Fruit fly (Drosophila melanogaster) whole organism, embryonic: Measurements from ENCODE around the gene HemK1.

ENCODE experiments used
- ATbp ChIP-seq: fragments of 200-800 bp; sonication (Bioruptor generic); optimal IDR thresholded peaks from 2 replicates; lab custom pipeline; 2017; ENCODE audit warnings: missing biosample characterization, mild to moderate bottlenecking, missing genetic modification characterization, missing genetic modification reagents
- Awh ChIP-seq: fragments of 200-800 bp; sonication (Bioruptor generic); IDR thresholded peaks from 2 replicates; pipeline ENCODE4, ENCODE4 v1.3.6; 2022; ENCODE audit warnings: missing biosample characterization, missing genetic modification characterization
- CG12236 ChIP-seq: fragments of 200-800 bp; sonication (Bioruptor generic); optimal IDR thresholded peaks from 2 replicates; lab custom pipeline; 2016; ENCODE audit warnings: missing biosample characterization, missing genetic modification characterization
- CG13287 ChIP-seq: fragments of 200-800 bp; sonication (Bioruptor generic); IDR thresholded peaks from 2 replicates; pipeline ENCODE4 v1.3.6; 2022; ENCODE audit warnings: missing biosample characterization, missing genetic modification characterization; ENCODE audit not compliant: partially characterized antibody
- CG13296 ChIP-seq: fragments of 200-800 bp; sonication (Bioruptor generic); optimal IDR thresholded peaks from 3 replicates; lab custom pipeline; 2018; ENCODE audit warnings: missing biosample characterization, mild to moderate bottlenecking, missing genetic modification characterization
- CG1529 ChIP-seq: fragments of 200-800 bp; sonication (Bioruptor generic); optimal IDR thresholded peaks from 3 replicates; lab custom pipeline; 2018; ENCODE audit warnings: missing biosample characterization, missing genetic modification characterization
- CG2116 ChIP-seq: fragments of 200-800 bp; sonication (Bioruptor generic); optimal IDR thresholded peaks from 3 replicates; lab custom pipeline; 2018; ENCODE audit warnings: missing biosample characterization, mild to moderate bottlenecking, missing genetic modification characterization
- CG2120 ChIP-seq: fragments of 200-800 bp; sonication (Bioruptor generic); optimal IDR thresholded peaks from 3 replicates; lab custom pipeline; 2016; ENCODE audit warnings: missing biosample characterization, missing genetic modification characterization
- CG2875 ChIP-seq: fragments of 200-800 bp; sonication (Bioruptor generic); optimal IDR thresholded peaks from 2 replicates; lab custom pipeline; 2017; ENCODE audit warnings: missing biosample characterization, mild to moderate bottlenecking, missing genetic modification characterization, missing genetic modification reagents
- CG31365 ChIP-seq: fragments of 200-800 bp; sonication (Bioruptor generic); optimal IDR thresholded peaks from 2 replicates; lab custom pipeline; 2018; ENCODE audit warnings: missing biosample characterization, mild to moderate bottlenecking, missing genetic modification characterization
- CG3281 ChIP-seq: fragments of 200-800 bp; sonication (Bioruptor generic); optimal IDR thresholded peaks from 3 replicates; lab custom pipeline; 2017; ENCODE audit warnings: missing biosample characterization, mild to moderate bottlenecking, missing genetic modification characterization
- CG33557 ChIP-seq: fragments of 200-800 bp; sonication (Bioruptor generic); optimal IDR thresholded peaks from 2 replicates; lab custom pipeline; 2019; ENCODE audit warnings: missing biosample characterization, mild to moderate bottlenecking, missing genetic modification characterization, moderate library complexity
- CG3847 ChIP-seq: fragments of 200-800 bp; sonication (Bioruptor generic); IDR thresholded peaks from 2 replicates; pipeline ENCODE4 v1.3.6; 2022; ENCODE audit warnings: missing biosample characterization, missing genetic modification characterization
- CG4360 ChIP-seq: fragments of 200-800 bp; sonication (Bioruptor generic); IDR thresholded peaks from 2 replicates; pipeline ENCODE4 v1.3.6; 2022; ENCODE audit warnings: missing biosample characterization, missing genetic modification characterization
- CG5180 ChIP-seq: fragments of 200-800 bp; sonication (Bioruptor generic); optimal IDR thresholded peaks from 3 replicates; lab custom pipeline; 2017; ENCODE audit warnings: missing biosample characterization, missing genetic modification characterization, mild to moderate bottlenecking, moderate library complexity, missing genetic modification reagents
- CG6175 ChIP-seq: fragments of 200-800 bp; sonication (Bioruptor generic); IDR thresholded peaks from 3 replicates; pipeline ENCODE4 v1.3.6; 2022; ENCODE audit warnings: missing biosample characterization, missing genetic modification characterization
- CG6813 ChIP-seq: fragments of 200-800 bp; sonication (Bioruptor generic); optimal IDR thresholded peaks from 2 replicates; lab custom pipeline; 2017; ENCODE audit warnings: missing biosample characterization, missing genetic modification characterization, mild to moderate bottlenecking, moderate library complexity, missing genetic modification reagents
- CG7786 ChIP-seq: fragments of 200-800 bp; sonication (Bioruptor generic); optimal IDR thresholded peaks from 2 replicates; lab custom pipeline; 2016; ENCODE audit warnings: missing biosample characterization, missing genetic modification characterization
- CG8290 ChIP-seq, 3 experiments: fragments of 200-800 bp; sonication (Bioruptor generic); optimal IDR thresholded peaks; 2 replicates each; lab custom pipeline; 2016 to 2019; ENCODE audit warnings: missing biosample characterization in 3 of 3, missing genetic modification characterization in 3 of 3, mild to moderate bottlenecking in 2 of 3, moderate library complexity in 1 of 3
- CkIIα-i1 ChIP-seq: fragments of 200-800 bp; sonication (Bioruptor generic); IDR thresholded peaks from 2 replicates; pipeline ENCODE4 v1.3.6; 2022; ENCODE audit warnings: missing biosample characterization, missing genetic modification characterization
- Dll ChIP-seq: fragments of 200-800 bp; sonication (Bioruptor generic); IDR thresholded peaks from 4 replicates; pipeline ENCODE4 v1.3.6; 2022; ENCODE audit warnings: missing biosample characterization, missing genetic modification characterization; ENCODE audit not compliant: partially characterized antibody
- Fer3 ChIP-seq: fragments of 200-800 bp; sonication (Bioruptor generic); optimal IDR thresholded peaks from 2 replicates; lab custom pipeline; 2018; ENCODE audit warnings: missing biosample characterization, mild to moderate bottlenecking, missing genetic modification characterization, moderate library complexity
- HLH4C ChIP-seq: fragments of 200-800 bp; sonication (Bioruptor generic); IDR thresholded peaks from 3 replicates; pipeline ENCODE4 v1.3.6; 2022; ENCODE audit warnings: missing biosample characterization, missing genetic modification characterization; ENCODE audit not compliant: partially characterized antibody
- HmgD ChIP-seq: fragments of 200-800 bp; sonication (Bioruptor generic); optimal IDR thresholded peaks from 3 replicates; lab custom pipeline; 2016; ENCODE audit warnings: missing biosample characterization, missing genetic modification characterization
- Hmx ChIP-seq: fragments of 200-800 bp; sonication (Bioruptor generic); optimal IDR thresholded peaks from 2 replicates; lab custom pipeline; 2016; ENCODE audit warnings: missing biosample characterization, missing genetic modification characterization
- Hr78 ChIP-seq, 2 experiments: fragments of 200-800 bp in 1 of 2; fragments of >200 bp in 1 of 2; sonication (Bioruptor generic) in 1 of 2; optimal IDR thresholded peaks; 2 replicates each; lab custom pipeline; 2017 to 2019; ENCODE audit warnings: missing biosample characterization in 2 of 2, missing genetic modification characterization in 2 of 2, mild to moderate bottlenecking in 1 of 2, moderate library complexity in 1 of 2
- Lpt ChIP-seq: fragments of >200 bp; optimal IDR thresholded peaks from 2 replicates; lab custom pipeline; 2018; ENCODE audit warnings: missing biosample characterization, missing genetic modification characterization
- Oli ChIP-seq: fragments of 200-800 bp; sonication (Bioruptor generic); optimal IDR thresholded peaks from 2 replicates; lab custom pipeline; 2018; ENCODE audit warnings: missing biosample characterization, mild to moderate bottlenecking, missing genetic modification characterization, moderate library complexity
- Optix ChIP-seq: fragments of 200-800 bp; sonication (Bioruptor generic); IDR thresholded peaks from 3 replicates; pipeline ENCODE4 v1.3.6; 2022; ENCODE audit warnings: missing biosample characterization, missing genetic modification characterization
- Sox102F ChIP-seq: fragments of 200-800 bp; sonication (Bioruptor generic); optimal IDR thresholded peaks from 2 replicates; lab custom pipeline; 2018; ENCODE audit warnings: missing biosample characterization, mild to moderate bottlenecking, missing genetic modification characterization, moderate library complexity
- al ChIP-seq: fragments of 200-800 bp; sonication (Bioruptor generic); IDR thresholded peaks from 2 replicates; pipeline ENCODE4 v1.3.6; 2022; ENCODE audit warnings: missing biosample characterization, missing genetic modification characterization
- az2 ChIP-seq: fragments of 200-800 bp; sonication (Bioruptor generic); optimal IDR thresholded peaks from 3 replicates; lab custom pipeline; 2016; ENCODE audit warnings: missing biosample characterization, missing genetic modification characterization
- bowl ChIP-seq: fragments of 200-800 bp; sonication (Bioruptor generic); IDR thresholded peaks from 2 replicates; pipeline ENCODE4 v1.3.6; 2022; ENCODE audit warnings: missing biosample characterization, missing genetic modification characterization
- cwo ChIP-seq: fragments of 200-800 bp; sonication (Bioruptor generic); optimal IDR thresholded peaks from 3 replicates; lab custom pipeline; 2017; ENCODE audit warnings: missing biosample characterization, missing genetic modification characterization, mild to moderate bottlenecking, moderate library complexity, missing genetic modification reagents
- dmrt99B ChIP-seq: fragments of 200-800 bp; sonication (Bioruptor generic); optimal IDR thresholded peaks from 2 replicates; lab custom pipeline; 2018; ENCODE audit warnings: missing biosample characterization, mild to moderate bottlenecking, missing genetic modification characterization, moderate library complexity
- dpn ChIP-seq, 2 experiments: fragments of 200-800 bp; sonication (Bioruptor generic); optimal IDR thresholded peaks; 3 replicates each; lab custom pipeline; 2016; ENCODE audit warnings: missing biosample characterization in 2 of 2, missing genetic modification characterization in 2 of 2
- gcm2 ChIP-seq: fragments of 200-800 bp; sonication (Bioruptor generic); optimal IDR thresholded peaks from 2 replicates; lab custom pipeline; 2016; ENCODE audit warnings: missing biosample characterization, missing genetic modification characterization
- grau ChIP-seq: fragments of 200-800 bp; optimal IDR thresholded peaks from 3 replicates; lab custom pipeline; 2019; ENCODE audit warnings: missing biosample characterization, mild to moderate bottlenecking, missing genetic modification characterization, moderate library complexity
- grn ChIP-seq: fragments of 200-800 bp; sonication (Bioruptor generic); optimal IDR thresholded peaks from 3 replicates; lab custom pipeline; 2017; ENCODE audit warnings: missing biosample characterization, missing genetic modification characterization
- klu ChIP-seq: fragments of 200-800 bp; sonication (Bioruptor generic); IDR thresholded peaks from 2 replicates; pipeline ENCODE4 v1.3.6; 2022; ENCODE audit warnings: missing biosample characterization, missing genetic modification characterization
- lmd ChIP-seq: fragments of 200-800 bp; sonication (Bioruptor generic); IDR thresholded peaks from 2 replicates; pipeline ENCODE4 v1.3.6; 2022; ENCODE audit warnings: missing biosample characterization, missing genetic modification characterization
- oc ChIP-seq: fragments of 200-800 bp; sonication (Bioruptor generic); optimal IDR thresholded peaks from 2 replicates; lab custom pipeline; 2018; ENCODE audit warnings: missing biosample characterization, mild to moderate bottlenecking, missing genetic modification characterization, moderate library complexity
- pzg ChIP-seq: fragments of 200-800 bp; sonication (Bioruptor generic); optimal IDR thresholded peaks from 3 replicates; lab custom pipeline; 2018; ENCODE audit warnings: missing biosample characterization, mild to moderate bottlenecking, missing genetic modification characterization, moderate library complexity
- salm ChIP-seq: fragments of 200-800 bp; sonication (Bioruptor generic); optimal IDR thresholded peaks from 2 replicates; lab custom pipeline; 2018; ENCODE audit warnings: missing biosample characterization, mild to moderate bottlenecking, missing genetic modification characterization
- so ChIP-seq: fragments of 200-800 bp; sonication (Bioruptor generic); IDR thresholded peaks from 3 replicates; pipeline ENCODE4 v1.3.6; 2022; ENCODE audit warnings: missing biosample characterization, missing genetic modification characterization
- wdn ChIP-seq: fragments of 200-800 bp; sonication (Bioruptor generic); IDR thresholded peaks from 2 replicates; pipeline ENCODE4 v1.3.6; 2022; ENCODE audit warnings: missing biosample characterization, missing genetic modification characterization
- wor ChIP-seq: fragments of 200-800 bp; sonication (Bioruptor generic); IDR thresholded peaks from 2 replicates; pipeline ENCODE4 v1.3.6; 2022; ENCODE audit warnings: missing biosample characterization, missing genetic modification characterization
- zfh1 ChIP-seq: fragments of 200-800 bp; sonication (Bioruptor generic); IDR thresholded peaks from 3 replicates; pipeline ENCODE4 v1.3.6; 2022; ENCODE audit warnings: missing biosample characterization, missing genetic modification characterization

HemK1 gene

DNA sequence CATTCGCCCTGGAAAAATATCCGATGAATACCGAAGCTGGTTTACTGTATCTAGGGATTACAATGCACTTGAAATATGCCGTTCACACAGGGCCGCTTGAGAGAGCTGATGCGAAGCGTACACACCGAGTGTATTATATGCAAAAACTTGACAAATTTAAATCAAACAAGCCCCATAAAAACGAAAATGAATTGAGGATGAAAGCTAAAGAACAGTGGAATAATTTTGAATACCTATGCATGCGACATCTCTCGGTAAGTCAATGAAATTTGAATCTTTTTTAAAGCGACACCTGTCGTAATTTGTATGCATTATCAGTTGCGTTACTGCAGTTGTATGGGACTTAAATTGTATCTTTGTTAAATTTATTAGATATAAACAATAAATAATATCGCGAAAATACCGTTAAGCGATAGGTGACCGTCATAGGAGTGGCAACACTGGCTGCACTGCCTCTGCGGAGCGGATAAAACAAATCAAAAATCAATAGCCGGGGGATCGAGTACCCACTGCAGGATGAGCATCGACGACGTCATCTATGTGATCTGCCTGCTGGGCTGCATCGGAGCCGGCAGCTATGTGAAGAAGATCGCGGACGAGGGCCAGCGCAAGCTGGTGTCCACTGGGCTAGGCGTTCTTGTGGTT lies 11.4 kb downstream of the HemK1 start, which contains the start of gene frj (continued):
- TF ChIP-seq Sox102F (GFP tag; lab: Kevin White, UChicago) (peak; percentile 58), dpn (GFP tag; optimal IDR thresholded peaks at IDR 0.05; lab: Kevin White, UChicago) (peak; percentile 76 to 79), CG2116 (GFP tag; lab: Kevin White, UChicago) (peak; percentile 54), Awh (GFP tag; lab: Robert Waterston, UW) (no peak), CG8290 (GFP tag; optimal IDR thresholded peaks at IDR 0.05; lab: Kevin White, UChicago) (peak; percentile 76), CG8290 (tag; optimal IDR thresholded peaks at IDR 0.05; lab: Kevin White, UChicago) (peak in 1 of 2 experiments; percentile 73), bowl (GFP tag; lab: Robert Waterston, UW) (no peak), CG3281 (GFP tag; lab: Kevin White, UChicago) (peak; percentile 49), ATbp (peak; percentile 6), Optix (GFP tag; lab: Robert Waterston, UW) (peak; percentile 63; the same call in 2 of the 3 replicates), Fer3 (peak; percentile 41), lmd (peak; percentile 76), pzg (GFP tag; lab: Kevin White, UChicago) (peak; percentile 92), al (GFP tag; lab: Robert Waterston, UW) (peak; percentile 61), oc (tag; lab: Kevin White, UChicago) (peak; percentile 58), salm (tag; lab: Kevin White, UChicago) (peak; percentile 36), wdn (GFP tag; lab: Robert Waterston, UW) (no peak; the same call in 1 of the 2 replicates), dmrt99B (tag; lab: Kevin White, UChicago) (peak; percentile 53), Dll (GFP tag; lab: Robert Waterston, UW) (peak; percentile 72), CG6175 (0 out of 3 replicates have a peak, but pooled peaks have one; percentile 41), HLH4C (GFP tag; lab: Robert Waterston, UW) (0 out of 3 replicates have a peak, but pooled peaks have one; percentile 45), az2 (GFP tag; lab: Kevin White, UChicago) (peak; percentile 53), CG2875 (GFP tag; lab: Kevin White, UChicago) (peak; percentile 55), klu (GFP tag; lab: Robert Waterston, UW) (peak; percentile 48; the same call in 1 of the 2 replicates), CG31365 (no peak), Lpt (no peak), CG1529 (GFP tag; lab: Kevin White, UChicago) (no peak), so (GFP tag; lab: Robert Waterston, UW) (no peak), CG12236 (GFP tag; lab: Kevin White, UChicago) (peak; percentile 31), CG3847 (GFP tag; lab: Robert Waterston, UW) (peak; percentile 79), HmgD (GFP tag; lab: Kevin White, UChicago) (peak; percentile 76), cwo (GFP tag; lab: Kevin White, UChicago) (no peak), CG7786 (GFP tag; lab: Kevin White, UChicago) (peak; percentile 70), CG4360 (no peak), CG33557 (GFP tag; lab: Kevin White, UChicago) (no peak), CG13287 (GFP tag; lab: Robert Waterston, UW) (peak; percentile 67), Hmx (GFP tag; lab: Kevin White, UChicago) (no peak), CG2120 (GFP tag; lab: Kevin White, UChicago) (peak; percentile 74), CkIIα-i1 (GFP tag; lab: Robert Waterston, UW) (no peak), grn (GFP tag; lab: Kevin White, UChicago) (no peak), CG13296 (GFP tag; lab: Kevin White, UChicago) (peak; percentile 4), wor (no peak), CG6813 (GFP tag; lab: Kevin White, UChicago) (no peak), zfh1 (GFP tag; lab: Robert Waterston, UW) (peak; percentile 59; the same call in 2 of the 3 replicates), Oli (tag; lab: Kevin White, UChicago) (peak; percentile 49), CG5180 (GFP tag; lab: Kevin White, UChicago) (peak; percentile 9), grau (tag; lab: Kevin White, UChicago) (peak; percentile 77), gcm2 (GFP tag; lab: Kevin White, UChicago) (no peak), Hr78 (GFP tag; optimal IDR thresholded peaks at IDR 0.05; lab: Kevin White, UChicago) (no peak)
